Worm (Caenorhabditis elegans) whole organism, L1 larva: Measurements from ENCODE around the gene AH6.3.

ENCODE experiments used
- C16A3.4 ChIP-seq: fragments of 150-350 bp; optimal IDR thresholded peaks from 2 replicates; lab custom pipeline; 2014; ENCODE audit warnings: missing biosample characterization, missing genetic modification characterization
- Y116A8C.19 ChIP-seq: sonication (generic microtip); optimal IDR thresholded peaks from 2 replicates; lab custom pipeline; 2016; ENCODE audit warnings: missing compliant biosample characterization, missing genetic modification characterization, borderline replicate concordance
- alr-1 ChIP-seq: fragments of 200-800 bp; sonication (Bioruptor generic); optimal IDR thresholded peaks from 2 replicates; lab custom pipeline; 2018; ENCODE audit warnings: borderline replicate concordance, mild to moderate bottlenecking, missing genetic modification characterization, missing compliant biosample characterization
- aly-2 ChIP-seq: fragments of 150-350 bp; optimal IDR thresholded peaks from 2 replicates; lab custom pipeline; 2014; ENCODE audit warnings: missing biosample characterization, missing genetic modification characterization
- blmp-1 ChIP-seq: fragments of 150-350 bp; optimal IDR thresholded peaks from 2 replicates; lab custom pipeline; 2014; ENCODE audit warnings: missing biosample characterization, missing genetic modification characterization
- ceh-63 ChIP-seq: fragments of 200-800 bp; sonication (Bioruptor generic); optimal IDR thresholded peaks from 2 replicates; lab custom pipeline; 2018; ENCODE audit warnings: mild to moderate bottlenecking, missing genetic modification characterization, missing compliant biosample characterization
- ceh-82 ChIP-seq, 3 experiments: fragments of 150-350 bp in 1 of 3; sonication (generic microtip) in 2 of 3; optimal IDR thresholded peaks; 2 replicates each; lab custom pipeline; 2014 to 2017; ENCODE audit warnings: missing biosample characterization in 3 of 3, missing genetic modification characterization in 3 of 3
- ceh-90 ChIP-seq: sonication (generic microtip); optimal IDR thresholded peaks from 2 replicates; lab custom pipeline; 2016; ENCODE audit warnings: missing genetic modification characterization, missing compliant biosample characterization
- ces-1 ChIP-seq: fragments of 150-350 bp; optimal IDR thresholded peaks from 2 replicates; lab custom pipeline; 2014; ENCODE audit warnings: missing biosample characterization, missing genetic modification reagents, missing genetic modification characterization
- dsc-1 ChIP-seq: sonication (generic microtip); optimal IDR thresholded peaks from 2 replicates; lab custom pipeline; 2016; ENCODE audit warnings: mild to moderate bottlenecking, missing genetic modification characterization, missing compliant biosample characterization
- efl-1 ChIP-seq, 4 experiments: fragments of 150-350 bp; optimal IDR thresholded peaks in 3 of 4; peaks in 1 of 4; 1 replicate in 1 of 4; 2 replicates in 3 of 4; lab custom pipeline; 2014; ENCODE audit warnings: missing biosample characterization in 2 of 4, missing genetic modification characterization in 2 of 4, missing genetic modification reagents in 2 of 4
- egl-13 ChIP-seq: sonication (generic microtip); optimal IDR thresholded peaks from 2 replicates; lab custom pipeline; 2016; ENCODE audit warnings: missing genotype, missing genetic modification reagents, missing genetic modification characterization, missing compliant biosample characterization
- egl-27 ChIP-seq, 2 experiments: fragments of 150-350 bp in 1 of 2; sonication (generic microtip); optimal IDR thresholded peaks; 3 replicates each; lab custom pipeline; 2017 to 2018; ENCODE audit warnings: missing biosample characterization in 2 of 2, missing genetic modification characterization in 2 of 2, missing genetic modification reagents in 2 of 2
- elt-3 ChIP-seq, 6 experiments: fragments of 150-350 bp in 1 of 6; sonication (generic microtip); optimal IDR thresholded peaks; 2 replicates each; lab custom pipeline; 2017 to 2018; ENCODE audit warnings: missing biosample characterization in 6 of 6, missing genetic modification characterization in 6 of 6, inconsistent platforms in 1 of 6
- ets-5 ChIP-seq: fragments of 200-800 bp; sonication (Bioruptor generic); IDR thresholded peaks from 2 replicates; pipeline ENCODE4 v1.3.6; 2022; ENCODE audit warnings: missing genetic modification characterization, missing compliant biosample characterization
- fkh-10 ChIP-seq: sonication (generic microtip); optimal IDR thresholded peaks from 2 replicates; lab custom pipeline; 2017; ENCODE audit warnings: missing biosample characterization, missing genetic modification reagents, missing genetic modification characterization
- fkh-8 ChIP-seq: sonication (generic microtip); optimal IDR thresholded peaks from 2 replicates; lab custom pipeline; 2016; ENCODE audit warnings: mild to moderate bottlenecking, missing genetic modification characterization, missing compliant biosample characterization
- fos-1 ChIP-seq: fragments of 150-350 bp; optimal IDR thresholded peaks from 2 replicates; lab custom pipeline; 2014; ENCODE audit warnings: missing biosample characterization, missing genetic modification characterization
- grh-1 ChIP-seq: fragments of 200-800 bp; sonication (Bioruptor generic); IDR thresholded peaks from 2 replicates; pipeline ENCODE4 v1.3.6; 2022; ENCODE audit warnings: missing genetic modification reagents, missing genetic modification characterization, missing compliant biosample characterization
- jun-1 ChIP-seq: fragments of 150-350 bp; optimal IDR thresholded peaks from 2 replicates; lab custom pipeline; 2014; ENCODE audit warnings: missing biosample characterization, missing genetic modification reagents, missing genetic modification characterization
- lin-39 ChIP-seq: fragments of 150-350 bp; optimal IDR thresholded peaks from 2 replicates; lab custom pipeline; 2014; ENCODE audit warnings: missing biosample characterization, missing genetic modification reagents, missing genetic modification characterization
- mdl-1 ChIP-seq, 2 experiments: fragments of 150-350 bp; optimal IDR thresholded peaks; 2 replicates each; lab custom pipeline; 2014 to 2017; ENCODE audit warnings: missing biosample characterization in 2 of 2, missing genetic modification characterization in 2 of 2, inconsistent platforms in 1 of 2
- mef-2 ChIP-seq: fragments of 150-350 bp; optimal IDR thresholded peaks from 2 replicates; lab custom pipeline; 2014; ENCODE audit warnings: missing biosample characterization, missing genetic modification characterization
- nhr-11 ChIP-seq: fragments of 150-350 bp; optimal IDR thresholded peaks from 2 replicates; lab custom pipeline; 2014; ENCODE audit warnings: missing biosample characterization, missing genetic modification characterization
- nhr-28 ChIP-seq: fragments of 150-350 bp; optimal IDR thresholded peaks from 2 replicates; lab custom pipeline; 2014; ENCODE audit warnings: missing biosample characterization, missing genetic modification characterization
- nhr-85 ChIP-seq: sonication (generic microtip); peaks from one replicate; lab custom pipeline; 2016; ENCODE audit warnings: missing genetic modification characterization, inconsistent platforms, missing compliant biosample characterization
- pqm-1 ChIP-seq: sonication (generic microtip); optimal IDR thresholded peaks from 3 replicates; lab custom pipeline; 2017; ENCODE audit warnings: missing biosample characterization, missing genetic modification characterization
- snu-23 ChIP-seq: sonication (generic microtip); optimal IDR thresholded peaks from 2 replicates; lab custom pipeline; 2016; ENCODE audit warnings: missing genetic modification characterization, missing compliant biosample characterization
- swsn-7 ChIP-seq: sonication (generic microtip); optimal IDR thresholded peaks from 2 replicates; lab custom pipeline; 2016; ENCODE audit warnings: missing genetic modification characterization, missing compliant biosample characterization
- unc-30 ChIP-seq: sonication (generic microtip); optimal IDR thresholded peaks from 2 replicates; lab custom pipeline; 2017; ENCODE audit warnings: missing biosample characterization, missing genetic modification characterization
- vab-15 ChIP-seq: sonication (generic microtip); optimal IDR thresholded peaks from 2 replicates; lab custom pipeline; 2017; ENCODE audit warnings: missing genotype, mild to moderate bottlenecking, missing genetic modification characterization, missing compliant biosample characterization
- ztf-4 ChIP-seq: fragments of 150-350 bp; optimal IDR thresholded peaks from 2 replicates; lab custom pipeline; 2014; ENCODE audit warnings: missing biosample characterization, missing genetic modification characterization

The AH6.3 gene

ce11 chrII:9528480-9528879, 9.6 kb downstream of the AH6.3 start, which contains the start of gene sra-2:
TSS of gene sra-2 (plus strand) at chrII:9528780.
- TF ChIP-seq nhr-85 (tag; lab: Kevin White, UChicago) (no peak), ceh-90 (no peak), dsc-1 (tag; lab: Kevin White, UChicago) (no peak), grh-1 (GFP tag; lab: Robert Waterston, UW) (no peak), mdl-1 (tag; optimal IDR thresholded peaks at IDR 0.05; lab: Kevin White, UChicago) (no peak), egl-27 (tag; optimal IDR thresholded peaks at IDR 0.05; lab: Kevin White, UChicago) (no peak), lin-39 (tag; lab: Kevin White, UChicago) (no peak), pqm-1 (tag; lab: Kevin White, UChicago) (no peak), swsn-7 (tag; lab: Kevin White, UChicago) (no peak)
- TF ChIP-seq, all 84 proteins: peak for 0

- no peak for TF ChIP-seq vab-15 (tag; lab: Kevin White, UChicago)
- no peak for TF ChIP-seq mdl-1 (tag; optimal IDR thresholded peaks at IDR 0.05; lab: Kevin White, UChicago)
- TF ChIP-seq C16A3.4 (tag; lab: Kevin White, UChicago) = no peak
- no peak for TF ChIP-seq Y116A8C.19 (tag; lab: Kevin White, UChicago)
- no peak for TF ChIP-seq ets-5 (GFP tag; lab: Robert Waterston, UW)
- TF ChIP-seq jun-1 (tag; lab: Kevin White, UChicago) = no peak
- no peak for TF ChIP-seq unc-30 (tag; lab: Kevin White, UChicago)
- TF ChIP-seq alr-1 (tag; lab: Kevin White, UChicago) = no peak
- no peak for TF ChIP-seq efl-1 (optimal IDR thresholded peaks at IDR 0.05; lab: Kevin White, UChicago)
- TF ChIP-seq efl-1 (GFP tag; optimal IDR thresholded peaks at IDR 0.05 in 1 of 2; lab: Kevin White, UChicago) = no peak
- TF ChIP-seq fos-1 (tag; lab: Kevin White, UChicago) = no peak
- no peak for TF ChIP-seq nhr-28
- TF ChIP-seq egl-13 (tag; lab: Kevin White, UChicago) = no peak
- no peak for TF ChIP-seq swsn-7 (tag; lab: Kevin White, UChicago)
- TF ChIP-seq aly-2 = no peak
- TF ChIP-seq elt-3 (tag; optimal IDR thresholded peaks at IDR 0.05; lab: Kevin White, UChicago) = no peak
Measured at ce11 chrII:9532011-9532410, 13.2 kb downstream of the AH6.3 start, which contains the start of gene sra-9. TSS of gene sra-9 (plus strand) at chrII:9532311.

- no peak for TF ChIP-seq nhr-11 (tag; lab: Kevin White, UChicago)
Measured at ce11 chrII:9537429-9537828, 18.6 kb downstream of the AH6.3 start, which contains the start of gene sra-8. TSS of gene sra-8 (plus strand) at chrII:9537729.

ce11 chrII:9540723-9541122, 21.9 kb downstream of the AH6.3 start, which contains the start of gene sra-3:
TSS of gene sra-3 (minus strand) at chrII:9540823.
- no peak for TF ChIP-seq snu-23 (GFP tag; lab: Kevin White, UChicago)
- TF ChIP-seq nhr-85 (tag; lab: Kevin White, UChicago) = no peak
- no peak for TF ChIP-seq ceh-63 (GFP tag; lab: Kevin White, UChicago)
- no peak for TF ChIP-seq ces-1 (GFP tag; lab: Kevin White, UChicago)
- TF ChIP-seq, all 84 proteins: peak for 0

ce11 chrII:9542785-9543184, 23.9 kb downstream of the AH6.3 start, which contains the start of gene sra-4:
TSS of gene sra-4 (minus strand) at chrII:9542885.
- no peak for TF ChIP-seq ceh-82 (tag; optimal IDR thresholded peaks at IDR 0.05; lab: Kevin White, UChicago)
- no peak for TF ChIP-seq ztf-4 (tag; lab: Kevin White, UChicago)
- no peak for TF ChIP-seq jun-1 (tag; lab: Kevin White, UChicago)
- no peak for TF ChIP-seq mef-2 (tag; lab: Kevin White, UChicago)
- no peak for TF ChIP-seq blmp-1
- TF ChIP-seq fkh-10 (GFP tag; lab: Kevin White, UChicago) = no peak

- TF ChIP-seq alr-1 (tag; lab: Kevin White, UChicago) (no peak), fkh-8 (tag; lab: Kevin White, UChicago) (peak; percentile 10)
Measured at ce11 chrII:9544386-9544785, 25.5 kb downstream of the AH6.3 start, which contains the start of gene sra-7. TSS of gene sra-7 (plus strand) at chrII:9544686.
